Worm (Caenorhabditis elegans): ENCODE measurements around the gene clec-191.
"Not testable (repeated sequence)": the region's sequence is repeated elsewhere in the genome, so short reads cannot be mapped to it uniquely, and the experiment has no call there.

The clec-191 gene

DNA sequence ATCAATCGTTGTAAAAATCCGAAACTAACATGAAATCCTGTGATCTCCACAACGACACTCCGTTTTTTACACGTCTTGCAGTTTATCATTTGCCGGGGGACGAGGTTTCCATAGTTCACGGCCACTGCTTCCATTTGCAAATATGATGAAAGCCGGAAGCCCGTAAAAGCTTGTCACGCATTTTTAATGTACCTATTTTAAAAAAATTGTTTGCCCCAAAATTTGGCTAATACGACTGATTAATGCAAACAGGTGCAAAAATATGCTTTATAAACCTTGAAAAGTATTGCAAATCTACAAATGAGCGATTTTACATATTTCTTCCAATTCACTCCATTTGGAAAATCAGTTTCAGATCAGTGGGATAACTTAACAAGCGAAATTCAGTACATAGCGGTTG lies 40.4 kb upstream of the clec-191 start, which contains the start of gene srz-61:
Gene srz-61, plus strand, starts transcription at position 301 of the 400 bp plus-strand sequence.
- TF ChIP-seq lin-1 (GFP tag; IDR thresholded peaks at IDR 0.05) (no peak), dpl-1 (GFP tag; optimal IDR thresholded peaks at IDR 0.05) (no peak), hlh-11 (tag; optimal IDR thresholded peaks at IDR 0.05) (no peak), pqm-1 (tag; optimal IDR thresholded peaks at IDR 0.05) (no peak), ces-1 (GFP tag; optimal IDR thresholded peaks at IDR 0.05) (no peak), cey-2 (tag; optimal IDR thresholded peaks at IDR 0.05; ENCODE audit: borderline replicate concordance, insufficient read depth) (no peak), spr-1 (tag; optimal IDR thresholded peaks at IDR 0.05) (no peak), mxl-3 (GFP tag; optimal IDR thresholded peaks at IDR 0.05) (no peak), Y105C5A.15 (GFP tag; IDR thresholded peaks at IDR 0.05) (no peak)

DNA sequence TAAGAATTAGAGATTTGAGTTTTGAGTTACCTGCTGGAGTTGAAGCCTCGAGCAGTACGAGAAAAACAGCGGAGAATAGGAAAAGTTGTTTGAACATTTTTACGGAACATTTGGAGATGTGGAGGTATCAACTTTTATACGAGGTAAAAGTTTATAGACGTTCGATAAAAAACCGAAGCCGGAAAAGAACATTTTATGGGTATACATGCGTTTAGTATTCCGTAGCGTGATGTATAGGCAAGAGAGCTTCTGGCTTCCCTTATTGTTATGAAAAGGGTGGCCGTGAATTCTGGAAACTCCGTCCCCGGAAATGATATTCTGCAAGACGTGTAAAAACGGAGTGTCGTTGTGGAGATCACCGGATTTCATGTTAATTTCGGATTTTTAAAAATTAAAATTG lies 39.9 kb upstream of the clec-191 start, which contains the start of gene K03D3.5:
Gene K03D3.5, minus strand, starts transcription at position 101 of the 400 bp plus-strand sequence.
- TF ChIP-seq dmd-6 (GFP tag; IDR thresholded peaks at IDR 0.05): no peak
- TF ChIP-seq mep-1 (tag; optimal IDR thresholded peaks at IDR 0.05): no peak
- TF ChIP-seq spr-3 (GFP tag; optimal IDR thresholded peaks at IDR 0.05): no peak
- no peak for TF ChIP-seq nhr-41 (GFP tag; IDR thresholded peaks at IDR 0.05)
- TF ChIP-seq Y5F2A.4 (GFP tag; optimal IDR thresholded peaks at IDR 0.05): no peak
- TF ChIP-seq F37D6.2 (tag; optimal IDR thresholded peaks at IDR 0.05): no peak
- TF ChIP-seq ztf-11 (tag; optimal IDR thresholded peaks at IDR 0.05): no peak
- TF ChIP-seq ces-1 (GFP tag; optimal IDR thresholded peaks at IDR 0.05): no peak

DNA sequence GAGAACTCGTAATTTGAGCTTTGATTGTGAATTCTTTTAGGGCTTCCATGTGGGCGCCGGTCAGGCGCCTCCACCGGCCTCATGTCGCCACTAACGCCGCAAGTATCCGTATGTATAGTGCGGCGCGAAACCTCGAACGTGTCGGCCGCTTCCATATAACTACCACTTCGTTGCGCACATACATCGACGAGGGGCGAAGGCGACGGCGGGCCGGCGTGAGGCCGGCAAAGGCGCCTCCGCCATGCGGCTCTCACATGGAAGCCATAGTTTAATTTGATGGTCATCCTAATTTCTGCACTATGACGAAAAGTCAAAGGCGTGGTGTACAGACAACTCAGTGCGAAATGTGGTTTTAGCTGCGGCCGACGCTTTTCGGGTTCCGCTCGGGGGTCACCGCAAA lies 29.6 kb upstream of the clec-191 start:
- TF ChIP-seq egl-43 (GFP tag; IDR thresholded peaks at IDR 0.05): peak; percentile 60; the same call in 1 of the 2 replicates
- TF ChIP-seq set-16 (GFP tag; IDR thresholded peaks at IDR 0.05): peak; percentile 75
- no peak for TF ChIP-seq madf-5 (GFP tag; IDR thresholded peaks at IDR 0.05)
- 0 out of 2 replicates have a peak, but pooled peaks have one; percentile 25 for TF ChIP-seq dmd-9 (GFP tag; IDR thresholded peaks at IDR 0.05)
- no peak for TF ChIP-seq duxl-1 (tag; optimal IDR thresholded peaks at IDR 0.05; ENCODE audit: poor library complexity)
- 0 out of 2 replicates have a peak, but pooled peaks have one; percentile 36 for TF ChIP-seq D1046.2 (GFP tag; IDR thresholded peaks at IDR 0.05)
- no peak for TF ChIP-seq tag-97 (GFP tag; IDR thresholded peaks at IDR 0.05)
- peak; percentile 85 for TF ChIP-seq snpc-1.2 (GFP tag; IDR thresholded peaks at IDR 0.05)
- TF ChIP-seq aha-1 (tag): no peak

DNA sequence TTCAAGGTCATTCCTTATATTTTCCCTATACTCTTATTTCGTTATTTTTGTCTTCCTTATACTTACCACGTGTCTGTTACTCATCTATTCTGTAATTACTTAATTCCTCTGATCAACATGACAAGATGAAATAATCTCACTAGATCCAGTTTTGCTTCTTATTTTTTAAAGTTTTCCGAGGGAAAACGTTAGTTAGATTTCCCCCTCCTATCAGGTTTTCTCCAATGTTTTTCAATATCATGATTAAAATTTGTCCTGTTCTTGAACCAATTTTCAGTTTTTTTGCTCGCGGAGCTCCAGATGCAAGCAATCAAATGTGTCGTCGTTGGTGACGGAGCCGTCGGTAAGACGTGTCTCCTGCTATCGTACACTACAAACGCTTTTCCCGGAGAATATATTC lies 27.4 kb upstream of the clec-191 start, which contains the start of gene rac-2:
Gene rac-2, plus strand, starts transcription at position 301 of the 400 bp plus-strand sequence.
- not testable (repeated sequence) for TF ChIP-seq lim-7 (GFP tag; IDR thresholded peaks at IDR 0.05); pha-4 (GFP tag; IDR thresholded peaks at IDR 0.05); pha-4 (tag; optimal IDR thresholded peaks at IDR 0.05); vab-7 (GFP tag; IDR thresholded peaks at IDR 0.05)

DNA sequence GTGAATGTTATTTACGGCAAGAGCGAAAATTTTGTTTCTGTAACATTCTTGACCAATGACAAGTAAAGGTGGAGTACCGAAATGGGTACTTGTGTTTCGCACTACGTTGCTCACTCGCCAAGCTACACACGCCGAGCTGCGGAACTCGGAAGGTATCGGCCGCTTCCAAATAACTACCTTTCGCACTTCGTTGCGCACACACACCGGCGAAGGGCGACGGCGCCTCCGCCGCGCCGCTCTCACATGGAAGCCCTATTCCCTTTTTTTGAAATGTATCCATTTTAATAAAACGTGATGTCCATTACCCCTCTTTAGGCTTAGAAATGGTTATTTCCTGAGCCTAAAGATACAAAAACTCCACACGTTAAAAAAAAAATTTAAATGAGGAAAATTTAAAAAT lies 26.4 kb upstream of the clec-191 start:
- TF ChIP-seq nhr-48 (tag; optimal IDR thresholded peaks at IDR 0.05) (no peak), daf-19 (GFP tag; conservative IDR thresholded peaks at IDR 0.05) (no peak), dmd-9 (GFP tag; IDR thresholded peaks at IDR 0.05) (no peak), egl-43 (GFP tag; IDR thresholded peaks at IDR 0.05) (0 out of 2 replicates have a peak, but pooled peaks have one; percentile 47), tra-1 (GFP tag; IDR thresholded peaks at IDR 0.05) (no peak), snpc-1.2 (GFP tag; IDR thresholded peaks at IDR 0.05) (peak; percentile 83), ceh-20 (GFP tag; IDR thresholded peaks at IDR 0.05) (no peak), lin-39 (tag; optimal IDR thresholded peaks at IDR 0.05) (no peak), hlh-11 (tag; optimal IDR thresholded peaks at IDR 0.05) (no peak), lin-1 (GFP tag; IDR thresholded peaks at IDR 0.05) (no peak), ztf-7 (tag; optimal IDR thresholded peaks at IDR 0.05) (no peak), nhr-111 (GFP tag; optimal IDR thresholded peaks at IDR 0.05) (no peak), nhr-76 (tag; optimal IDR thresholded peaks at IDR 0.05) (no peak), lsy-2 (tag; optimal IDR thresholded peaks at IDR 0.05) (no peak)
